Worm (Caenorhabditis elegans) whole organism, mixed stage, embryonic: Measurements from ENCODE around the gene smcl-1.

Experiments
- blmp-1 ChIP-seq: fragments of 150-350 bp; optimal IDR thresholded peaks from 2 replicates; lab custom pipeline; 2014; ENCODE audit warnings: missing biosample characterization, missing genetic modification characterization
- ham-2 ChIP-seq: fragments of 200-800 bp; sonication (Bioruptor generic); optimal IDR thresholded peaks from 2 replicates; lab custom pipeline; 2018; ENCODE audit warnings: mild to moderate bottlenecking, missing genetic modification characterization, missing compliant biosample characterization
- lin-13 ChIP-seq: fragments of 150-350 bp; optimal IDR thresholded peaks from 2 replicates; lab custom pipeline; 2014; ENCODE audit warnings: missing biosample characterization, missing genetic modification characterization
- unc-62 ChIP-seq: fragments of 150-350 bp; optimal IDR thresholded peaks from 2 replicates; lab custom pipeline; 2014; ENCODE audit warnings: missing biosample characterization, missing genetic modification reagents, missing genetic modification characterization
- ztf-11 ChIP-seq: fragments of 150-350 bp; optimal IDR thresholded peaks from 2 replicates; lab custom pipeline; 2014; ENCODE audit warnings: missing biosample characterization, missing genetic modification characterization

DNA sequence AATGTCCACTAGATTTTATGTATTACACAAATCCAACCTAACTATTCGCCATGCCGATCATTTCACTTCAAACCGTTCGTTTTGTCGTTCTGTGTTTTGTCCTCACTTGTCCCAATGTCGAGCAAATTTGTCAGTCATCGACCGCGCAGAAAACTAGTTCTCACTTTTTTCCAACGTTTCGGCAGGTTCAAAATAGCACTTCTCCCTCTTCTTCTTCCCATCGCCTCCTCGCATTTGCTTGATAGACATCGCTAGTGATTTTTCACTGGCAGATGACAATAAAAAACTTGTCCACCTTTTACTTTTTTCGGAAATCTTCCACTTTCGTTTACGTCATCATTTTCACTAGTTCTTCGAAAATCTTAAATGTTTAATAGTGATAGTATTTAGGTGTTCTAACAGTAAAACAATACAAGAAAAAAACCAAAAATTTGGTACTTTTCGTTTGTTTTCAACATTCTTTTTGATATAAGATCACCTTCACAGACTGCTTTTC lies 27.7 kb upstream of the smcl-1 start:
- TF ChIP-seq lin-13 (no peak), unc-62 (no peak), ztf-11 (tag; lab: Kevin White, UChicago) (no peak), blmp-1 (tag; lab: Kevin White, UChicago) (no peak), ham-2 (GFP tag; lab: Kevin White, UChicago) (no peak)
